Fruit fly (Drosophila melanogaster) whole organism, embryonic: Measurements from ENCODE around the gene CG10341.

Source experiments
- CG10147 ChIP-seq: fragments of 200-800 bp; sonication (Bioruptor generic); optimal IDR thresholded peaks from 2 replicates; lab custom pipeline; 2019; ENCODE audit warnings: missing biosample characterization, mild to moderate bottlenecking, missing genetic modification characterization, moderate library complexity
- CG12391 ChIP-seq: fragments of 200-800 bp; sonication (Bioruptor generic); optimal IDR thresholded peaks from 3 replicates; lab custom pipeline; 2018; ENCODE audit warnings: missing biosample characterization, mild to moderate bottlenecking, missing genetic modification characterization, moderate library complexity
- CG12659 ChIP-seq: fragments of 200-800 bp; sonication (Bioruptor generic); optimal IDR thresholded peaks from 3 replicates; lab custom pipeline; 2017; ENCODE audit warnings: mild to moderate bottlenecking, missing biosample characterization, missing genetic modification reagents, missing genetic modification characterization
- CG13296 ChIP-seq: fragments of 200-800 bp; sonication (Bioruptor generic); optimal IDR thresholded peaks from 3 replicates; lab custom pipeline; 2018; ENCODE audit warnings: missing biosample characterization, mild to moderate bottlenecking, missing genetic modification characterization
- CG13624 ChIP-seq: fragments of 200-800 bp; sonication (Bioruptor generic); optimal IDR thresholded peaks from 2 replicates; lab custom pipeline; 2016; ENCODE audit warnings: missing biosample characterization, missing genetic modification characterization
- CG15011 ChIP-seq: fragments of 200-800 bp; sonication (Bioruptor generic); optimal IDR thresholded peaks from 3 replicates; lab custom pipeline; 2018; ENCODE audit warnings: missing biosample characterization, mild to moderate bottlenecking, missing genetic modification characterization
- CG1529 ChIP-seq: fragments of 200-800 bp; sonication (Bioruptor generic); optimal IDR thresholded peaks from 3 replicates; lab custom pipeline; 2018; ENCODE audit warnings: missing biosample characterization, missing genetic modification characterization
- CG15696 ChIP-seq: fragments of 200-800 bp; sonication (Bioruptor generic); optimal IDR thresholded peaks from 2 replicates; lab custom pipeline; 2019; ENCODE audit warnings: missing biosample characterization, mild to moderate bottlenecking, missing genetic modification characterization, moderate library complexity
- CG1647 ChIP-seq: fragments of 200-800 bp; sonication (Bioruptor generic); optimal IDR thresholded peaks from 3 replicates; lab custom pipeline; 2016; ENCODE audit warnings: missing biosample characterization, missing genetic modification characterization
- CG17912 ChIP-seq: fragments of 200-800 bp; sonication (Bioruptor generic); optimal IDR thresholded peaks from 2 replicates; lab custom pipeline; 2018; ENCODE audit warnings: missing biosample characterization, mild to moderate bottlenecking, missing genetic modification characterization
- CG18011 ChIP-seq: fragments of 200-800 bp; sonication (Bioruptor generic); optimal IDR thresholded peaks from 2 replicates; lab custom pipeline; 2017; ENCODE audit warnings: missing biosample characterization, missing genetic modification characterization, mild to moderate bottlenecking, moderate library complexity, missing genotype
- CG2116 ChIP-seq: fragments of 200-800 bp; sonication (Bioruptor generic); optimal IDR thresholded peaks from 3 replicates; lab custom pipeline; 2018; ENCODE audit warnings: missing biosample characterization, mild to moderate bottlenecking, missing genetic modification characterization
- CG43689 ChIP-seq: fragments of 200-800 bp; sonication (Bioruptor generic); IDR thresholded peaks from 2 replicates; pipeline ENCODE4 v1.3.6; 2022; ENCODE audit warnings: missing biosample characterization, missing genetic modification characterization
- CG5180 ChIP-seq: fragments of 200-800 bp; sonication (Bioruptor generic); optimal IDR thresholded peaks from 3 replicates; lab custom pipeline; 2017; ENCODE audit warnings: missing biosample characterization, missing genetic modification characterization, mild to moderate bottlenecking, moderate library complexity, missing genetic modification reagents
- CG7372 ChIP-seq: fragments of 200-800 bp; sonication (Bioruptor generic); IDR thresholded peaks from 2 replicates; pipeline ENCODE4 v1.3.6; 2022; ENCODE audit warnings: missing biosample characterization, missing genetic modification characterization
- CG8388 ChIP-seq: fragments of 200-800 bp; sonication (Bioruptor generic); optimal IDR thresholded peaks from 2 replicates; lab custom pipeline; 2019; ENCODE audit warnings: missing biosample characterization, mild to moderate bottlenecking, missing genetic modification characterization, moderate library complexity
- CG9727 ChIP-seq: fragments of 200-800 bp; sonication (Bioruptor generic); optimal IDR thresholded peaks from 3 replicates; lab custom pipeline; 2017; ENCODE audit warnings: missing biosample characterization, mild to moderate bottlenecking, missing genetic modification characterization
- CG9876 ChIP-seq: fragments of 200-800 bp; sonication (Bioruptor generic); optimal IDR thresholded peaks from 2 replicates; lab custom pipeline; 2016; ENCODE audit warnings: missing biosample characterization, missing genetic modification characterization
- CrebB ChIP-seq: fragments of 200-800 bp; sonication (Bioruptor generic); optimal IDR thresholded peaks from 3 replicates; lab custom pipeline; 2018; ENCODE audit warnings: missing biosample characterization, mild to moderate bottlenecking, missing genetic modification characterization
- ERR ChIP-seq: fragments of 200-800 bp; sonication (Bioruptor generic); optimal IDR thresholded peaks from 2 replicates; lab custom pipeline; 2016; ENCODE audit warnings: missing biosample characterization, missing genetic modification characterization
- Elba2 ChIP-seq: fragments of 200-800 bp; sonication (Bioruptor generic); optimal IDR thresholded peaks from 3 replicates; lab custom pipeline; 2016; ENCODE audit warnings: missing biosample characterization, missing genetic modification characterization
- HLH54F ChIP-seq: fragments of 200-800 bp; sonication (Bioruptor generic); optimal IDR thresholded peaks from 3 replicates; lab custom pipeline; 2016; ENCODE audit warnings: missing biosample characterization, missing genetic modification characterization
- HLHmδ ChIP-seq: fragments of 200-800 bp; sonication (Bioruptor generic); optimal IDR thresholded peaks from 2 replicates; lab custom pipeline; 2018; ENCODE audit warnings: missing biosample characterization, mild to moderate bottlenecking, missing genetic modification characterization, moderate library complexity
- Hr39 ChIP-seq: fragments of >200 bp; optimal IDR thresholded peaks from 2 replicates; lab custom pipeline; 2017
- Lhr ChIP-seq: fragments of 200-800 bp; sonication (Bioruptor generic); optimal IDR thresholded peaks from 3 replicates; lab custom pipeline; 2017; ENCODE audit warnings: mild to moderate bottlenecking, missing biosample characterization, missing genetic modification reagents, missing genetic modification characterization
- MESR4 ChIP-seq: fragments of 200-800 bp; sonication (Bioruptor generic); optimal IDR thresholded peaks from 2 replicates; lab custom pipeline; 2018; ENCODE audit warnings: missing biosample characterization, mild to moderate bottlenecking, missing genetic modification characterization, moderate library complexity
- Med ChIP-seq: fragments of 200-800 bp; sonication (Bioruptor generic); peaks from one replicate; lab custom pipeline; 2016; ENCODE audit warnings: missing biosample characterization, missing genetic modification characterization, mild to moderate bottlenecking, inconsistent platforms, moderate library complexity
- NC2α ChIP-seq: fragments of 200-800 bp; sonication (Bioruptor generic); optimal IDR thresholded peaks from 2 replicates; lab custom pipeline; 2016; ENCODE audit warnings: missing biosample characterization, missing genetic modification characterization
- NfI ChIP-seq: fragments of 200-800 bp; sonication (Bioruptor generic); optimal IDR thresholded peaks from 3 replicates; lab custom pipeline; 2018; ENCODE audit warnings: missing biosample characterization, mild to moderate bottlenecking, missing genetic modification characterization, moderate library complexity
- Ptx1 ChIP-seq: fragments of 200-800 bp; sonication (Bioruptor generic); IDR thresholded peaks from 2 replicates; pipeline ENCODE4 v1.3.6; 2022; ENCODE audit warnings: missing biosample characterization, missing genetic modification characterization
- Trl ChIP-seq, 3 experiments: fragments of >200 bp in 2 of 3; fragments of 200-800 bp in 1 of 3; sonication (Bioruptor generic) in 1 of 3; optimal IDR thresholded peaks; 2 replicates in 1 of 3; 3 replicates in 2 of 3; lab custom pipeline; 2016 to 2017; ENCODE audit warnings: missing biosample characterization in 1 of 3, missing genetic modification characterization in 1 of 3
- YL-1 ChIP-seq: fragments of 200-800 bp; sonication (Bioruptor generic); optimal IDR thresholded peaks from 3 replicates; lab custom pipeline; 2017; ENCODE audit warnings: missing biosample characterization, mild to moderate bottlenecking, missing genetic modification characterization
- al ChIP-seq: fragments of 200-800 bp; sonication (Bioruptor generic); IDR thresholded peaks from 2 replicates; pipeline ENCODE4 v1.3.6; 2022; ENCODE audit warnings: missing biosample characterization, missing genetic modification characterization
- cas ChIP-seq: fragments of 200-800 bp; sonication (Bioruptor generic); IDR thresholded peaks from 2 replicates; pipeline ENCODE4 v1.3.6; 2022; ENCODE audit warnings: missing biosample characterization, missing genetic modification characterization
- dpn ChIP-seq, 2 experiments: fragments of 200-800 bp; sonication (Bioruptor generic); optimal IDR thresholded peaks; 3 replicates each; lab custom pipeline; 2016; ENCODE audit warnings: missing biosample characterization in 2 of 2, missing genetic modification characterization in 2 of 2
- eve ChIP-seq, 2 experiments: fragments of >200 bp; optimal IDR thresholded peaks; 2 replicates each; lab custom pipeline; 2017; ENCODE audit warnings: missing biosample characterization in 2 of 2, missing genetic modification characterization in 2 of 2
- exex ChIP-seq: fragments of 200-800 bp; sonication (Bioruptor generic); optimal IDR thresholded peaks from 4 replicates; lab custom pipeline; 2018; ENCODE audit warnings: missing biosample characterization, mild to moderate bottlenecking, missing genetic modification characterization, moderate library complexity
- fd3F ChIP-seq: fragments of 200-800 bp; sonication (Bioruptor generic); optimal IDR thresholded peaks from 2 replicates; lab custom pipeline; 2018; ENCODE audit warnings: missing biosample characterization, mild to moderate bottlenecking, missing genetic modification characterization, moderate library complexity
- fu2 ChIP-seq: fragments of 200-800 bp; sonication (Bioruptor generic); optimal IDR thresholded peaks from 2 replicates; lab custom pipeline; 2016; ENCODE audit warnings: missing biosample characterization, missing genetic modification characterization
- gce ChIP-seq: fragments of 200-800 bp; sonication (Bioruptor generic); IDR thresholded peaks from 3 replicates; pipeline ENCODE4 v1.3.6; 2022; ENCODE audit warnings: missing biosample characterization, missing genetic modification characterization
- gt ChIP-seq: fragments of 200-800 bp; sonication (Bioruptor generic); IDR thresholded peaks from 2 replicates; pipeline ENCODE4 v1.3.6; 2022; ENCODE audit warnings: missing biosample characterization, missing genetic modification characterization
- kni ChIP-seq: fragments of 200-800 bp; sonication (Bioruptor generic); optimal IDR thresholded peaks from 3 replicates; lab custom pipeline; 2017; ENCODE audit warnings: mild to moderate bottlenecking, missing biosample characterization, missing genetic modification reagents, missing genetic modification characterization
- lab ChIP-seq: fragments of 200-800 bp; sonication (Bioruptor generic); optimal IDR thresholded peaks from 3 replicates; lab custom pipeline; 2017; ENCODE audit warnings: missing biosample characterization, missing genetic modification characterization, mild to moderate bottlenecking, moderate library complexity, missing genetic modification reagents
- lmd ChIP-seq: fragments of 200-800 bp; sonication (Bioruptor generic); IDR thresholded peaks from 2 replicates; pipeline ENCODE4 v1.3.6; 2022; ENCODE audit warnings: missing biosample characterization, missing genetic modification characterization
- nau ChIP-seq: fragments of 200-800 bp; sonication (Bioruptor generic); optimal IDR thresholded peaks from 3 replicates; lab custom pipeline; 2017; ENCODE audit warnings: missing biosample characterization, mild to moderate bottlenecking, missing genetic modification characterization, missing genetic modification reagents
- odd ChIP-seq: fragments of 200-800 bp; sonication (Bioruptor generic); optimal IDR thresholded peaks from 2 replicates; lab custom pipeline; 2017; ENCODE audit warnings: missing biosample characterization, mild to moderate bottlenecking, missing genetic modification characterization
- pnt ChIP-seq: fragments of 200-800 bp; sonication (Bioruptor generic); optimal IDR thresholded peaks from 3 replicates; lab custom pipeline; 2016; ENCODE audit warnings: missing biosample characterization, missing genetic modification characterization
- psq ChIP-seq: fragments of 200-800 bp; sonication (Bioruptor generic); optimal IDR thresholded peaks from 2 replicates; lab custom pipeline; 2017; ENCODE audit warnings: missing biosample characterization, missing genetic modification characterization
- pum ChIP-seq: fragments of 200-800 bp; sonication (Bioruptor generic); optimal IDR thresholded peaks from 2 replicates; lab custom pipeline; 2016; ENCODE audit warnings: missing biosample characterization, missing genetic modification characterization
- ro ChIP-seq: fragments of 200-800 bp; sonication (Bioruptor generic); IDR thresholded peaks from 2 replicates; pipeline ENCODE4 v1.3.6; 2022; ENCODE audit warnings: missing biosample characterization, missing genetic modification characterization
- sr ChIP-seq: fragments of 200-800 bp; sonication (Bioruptor generic); IDR thresholded peaks from 3 replicates; pipeline ENCODE4 v1.3.6; 2022; ENCODE audit warnings: missing biosample characterization, missing genetic modification characterization
- wor ChIP-seq: fragments of 200-800 bp; sonication (Bioruptor generic); IDR thresholded peaks from 2 replicates; pipeline ENCODE4 v1.3.6; 2022; ENCODE audit warnings: missing biosample characterization, missing genetic modification characterization

The CG10341 gene

DNA sequence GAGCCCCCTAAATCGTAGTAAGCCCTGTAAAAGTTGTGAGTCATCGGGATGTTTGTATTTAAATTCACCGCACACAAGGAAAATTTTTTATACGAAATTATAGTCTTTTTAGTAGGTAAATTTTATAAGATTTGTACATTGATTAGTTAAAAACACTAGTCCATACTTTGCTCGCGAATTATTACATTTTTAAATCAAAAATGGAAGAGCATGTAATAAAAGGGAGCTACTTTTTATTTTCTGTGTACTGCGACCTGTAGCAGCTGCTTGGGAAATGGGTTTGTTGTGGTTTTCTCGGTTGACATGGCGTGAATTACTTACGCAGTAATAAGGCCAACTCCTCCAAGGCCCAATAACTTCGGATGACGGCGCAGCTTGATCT, 3.8 kb upstream of the CG10341 start (continued):
- TF ChIP-seq nau (GFP tag; lab: Kevin White, UChicago): no peak
- no peak for TF ChIP-seq CG13296
- TF ChIP-seq exex (tag; lab: Kevin White, UChicago): no peak
- TF ChIP-seq gce: no peak
- peak; percentile 21 for TF ChIP-seq pum (GFP tag; lab: Kevin White, UChicago)
- TF ChIP-seq Med (GFP tag; lab: Kevin White, UChicago): peak; percentile 88
- no peak for TF ChIP-seq fu2
- no peak for TF ChIP-seq CG1529 (GFP tag; lab: Kevin White, UChicago)
- peak; percentile 40 for TF ChIP-seq CG12391 (tag; lab: Kevin White, UChicago)
- no peak for TF ChIP-seq Lhr (GFP tag; lab: Kevin White, UChicago)
- no peak for TF ChIP-seq HLH54F (GFP tag; lab: Kevin White, UChicago)
- no peak for TF ChIP-seq gt (GFP tag; lab: Robert Waterston, UW)
- TF ChIP-seq CG15696: no peak
- no peak for TF ChIP-seq odd (GFP tag; lab: Kevin White, UChicago)
- peak; percentile 19 for TF ChIP-seq lab
- no peak for TF ChIP-seq CG18011 (GFP tag; lab: Kevin White, UChicago)
- TF ChIP-seq CG9876 (GFP tag; lab: Kevin White, UChicago): no peak
- no peak for TF ChIP-seq Hr39 (lab: Kevin White, UChicago)
- TF ChIP-seq CG9727 (GFP tag; lab: Kevin White, UChicago): no peak
- TF ChIP-seq Trl (optimal IDR thresholded peaks at IDR 0.05; lab: Kevin White, UChicago): no peak
- no peak for TF ChIP-seq Trl (GFP tag; optimal IDR thresholded peaks at IDR 0.05; lab: Kevin White, UChicago)
- no peak for TF ChIP-seq CG43689
- TF ChIP-seq ERR: no peak
- TF ChIP-seq NfI: no peak
- TF ChIP-seq CrebB: no peak
- peak; percentile 32 for TF ChIP-seq CG8388 (GFP tag; lab: Kevin White, UChicago)
- TF ChIP-seq CG1647 (GFP tag; lab: Kevin White, UChicago): no peak
- no peak for TF ChIP-seq eve (GFP tag; optimal IDR thresholded peaks at IDR 0.05; lab: Kevin White, UChicago)
- no peak for TF ChIP-seq MESR4
- TF ChIP-seq sr (GFP tag; lab: Robert Waterston, UW): no peak
- no peak for TF ChIP-seq CG10147
- no peak for TF ChIP-seq ro (GFP tag; lab: Robert Waterston, UW)
- TF ChIP-seq CG2116: no peak
- TF ChIP-seq NC2α: no peak
- TF ChIP-seq CG5180 (GFP tag; lab: Kevin White, UChicago): no peak
- no peak for TF ChIP-seq wor (GFP tag; lab: Robert Waterston, UW)
- TF ChIP-seq psq: no peak
- TF ChIP-seq CG12659 (GFP tag; lab: Kevin White, UChicago): no peak
- TF ChIP-seq CG7372 (GFP tag; lab: Robert Waterston, UW): peak; percentile 57; the same call in 1 of the 2 replicates
- peak; percentile 3 for TF ChIP-seq fd3F (GFP tag; lab: Kevin White, UChicago)
- TF ChIP-seq Elba2 (GFP tag; lab: Kevin White, UChicago): no peak
- TF ChIP-seq CG13624: no peak
- TF ChIP-seq pnt (GFP tag; lab: Kevin White, UChicago): no peak
- TF ChIP-seq cas (GFP tag; lab: Robert Waterston, UW): no peak
- TF ChIP-seq dpn (GFP tag; optimal IDR thresholded peaks at IDR 0.05; lab: Kevin White, UChicago): peak in 1 of 2 experiments; percentile 31
- TF ChIP-seq lmd (GFP tag; lab: Robert Waterston, UW): 0 out of 2 replicates have a peak, but pooled peaks have one; percentile 36
- 0 out of 2 replicates have a peak, but pooled peaks have one; percentile 26 for TF ChIP-seq al (GFP tag; lab: Robert Waterston, UW)
- no peak for TF ChIP-seq YL-1
- TF ChIP-seq CG17912 (GFP tag; lab: Kevin White, UChicago): no peak
- no peak for TF ChIP-seq HLHmδ (GFP tag; lab: Kevin White, UChicago)
- no peak for TF ChIP-seq kni (GFP tag; lab: Kevin White, UChicago)
- peak; percentile 69 for TF ChIP-seq Ptx1 (GFP tag; lab: Robert Waterston, UW)
- TF ChIP-seq CG15011: no peak
